Worm (Caenorhabditis elegans) whole organism, young adult: ENCODE data around the gene R02F2.7.

Experiments
- B0261.1 ChIP-seq: sonication (generic microtip); optimal IDR thresholded peaks from 2 replicates; lab custom pipeline; 2016; ENCODE audit warnings: mild to moderate bottlenecking, missing genetic modification characterization, moderate library complexity, missing compliant biosample characterization
- B0336.3 ChIP-seq: fragments of 200-800 bp; sonication (Bioruptor generic); IDR thresholded peaks from 2 replicates; pipeline ENCODE4 v1.3.6; 2022; ENCODE audit warnings: missing genetic modification characterization, missing compliant biosample characterization
- C17E4.6 ChIP-seq: fragments of 200-800 bp; sonication (Bioruptor generic); IDR thresholded peaks from 2 replicates; pipeline ENCODE4 v1.3.6; 2022; ENCODE audit warnings: missing genetic modification reagents, missing genetic modification characterization, missing compliant biosample characterization
- F33H1.4 ChIP-seq: fragments of 200-800 bp; sonication (Bioruptor generic); IDR thresholded peaks from 2 replicates; pipeline ENCODE4 v1.3.6; 2022; ENCODE audit warnings: missing genetic modification reagents, missing genetic modification characterization, missing compliant biosample characterization
- F39B2.1 ChIP-seq: fragments of 200-800 bp; sonication (Bioruptor generic); IDR thresholded peaks from 2 replicates; pipeline ENCODE4 v1.3.6; 2022; ENCODE audit warnings: missing genetic modification reagents, missing genetic modification characterization, missing compliant biosample characterization
- F49E8.2 ChIP-seq: sonication (generic microtip); optimal IDR thresholded peaks from 3 replicates; lab custom pipeline; 2017; ENCODE audit warnings: missing genetic modification characterization, mild to moderate bottlenecking, missing compliant biosample characterization, antibody characterized with exemption, moderate library complexity; ENCODE audit not compliant: insufficient read depth
- F57A8.1 ChIP-seq: fragments of 200-800 bp; sonication (Bioruptor generic); optimal IDR thresholded peaks from 2 replicates; lab custom pipeline; 2018; ENCODE audit warnings: mild to moderate bottlenecking, missing genetic modification characterization, moderate library complexity, missing compliant biosample characterization
- K11D2.4 ChIP-seq: fragments of 200-800 bp; sonication (Bioruptor generic); IDR thresholded peaks from 2 replicates; pipeline ENCODE4 v1.3.6; 2022; ENCODE audit warnings: missing genetic modification reagents, missing genetic modification characterization, missing compliant biosample characterization
- Y53G8AR.9 ChIP-seq: fragments of 200-800 bp; sonication (Bioruptor generic); conservative IDR thresholded peaks from 2 replicates; pipeline ENCODE4 v1.3.6; 2022; ENCODE audit warnings: missing genetic modification reagents, missing genetic modification characterization, missing compliant biosample characterization
- Y56A3A.18 ChIP-seq: fragments of 200-800 bp; sonication (Bioruptor generic); IDR thresholded peaks from 2 replicates; pipeline ENCODE4 v1.3.6; 2022; ENCODE audit warnings: missing genetic modification reagents, missing genetic modification characterization, missing compliant biosample characterization
- Y79H2A.3 ChIP-seq: fragments of 200-800 bp; sonication (Bioruptor generic); conservative IDR thresholded peaks from 2 replicates; pipeline ENCODE4 v1.3.6; 2022; ENCODE audit warnings: missing genetic modification reagents, missing genetic modification characterization, missing compliant biosample characterization
- ZK185.1 ChIP-seq: sonication (generic microtip); optimal IDR thresholded peaks from 2 replicates; lab custom pipeline; 2016; ENCODE audit warnings: mild to moderate bottlenecking, missing genetic modification characterization, missing compliant biosample characterization; ENCODE audit not compliant: poor library complexity, severe bottlenecking
- ama-1 ChIP-seq, 3 experiments: fragments of 150-350 bp in 1 of 3; sonication (generic microtip) in 2 of 3; optimal IDR thresholded peaks; 2 replicates each; lab custom pipeline; 2014 to 2018; ENCODE audit warnings: missing biosample characterization in 2 of 3, missing genetic modification characterization in 2 of 3, missing genetic modification reagents in 2 of 3
- aptf-3 ChIP-seq: fragments of 200-800 bp; sonication (Bioruptor generic); IDR thresholded peaks from 2 replicates; pipeline ENCODE4 v1.3.6; 2022; ENCODE audit warnings: missing genetic modification characterization, missing compliant biosample characterization
- attf-5 ChIP-seq: fragments of 200-800 bp; sonication (Bioruptor generic); optimal IDR thresholded peaks from 2 replicates; lab custom pipeline; 2018; ENCODE audit warnings: mild to moderate bottlenecking, missing genetic modification characterization, missing compliant biosample characterization
- ceh-100 ChIP-seq: fragments of 200-800 bp; sonication (Bioruptor generic); IDR thresholded peaks from 2 replicates; pipeline ENCODE4 v1.3.6; 2022; ENCODE audit warnings: missing genetic modification reagents, missing genetic modification characterization, missing compliant biosample characterization
- ceh-40 ChIP-seq: fragments of 200-800 bp; sonication (Bioruptor generic); IDR thresholded peaks from 2 replicates; pipeline ENCODE4 v1.3.6; 2022; ENCODE audit warnings: missing genetic modification characterization, missing compliant biosample characterization
- ceh-58 ChIP-seq: fragments of 200-800 bp; sonication (Bioruptor generic); IDR thresholded peaks from 2 replicates; pipeline ENCODE4 v1.3.6; 2022; ENCODE audit warnings: missing genetic modification characterization, missing compliant biosample characterization
- ceh-79 ChIP-seq: sonication (generic microtip); optimal IDR thresholded peaks from 2 replicates; lab custom pipeline; 2017; ENCODE audit warnings: mild to moderate bottlenecking, missing genetic modification characterization, missing compliant biosample characterization
- chd-7 ChIP-seq: sonication (generic microtip); optimal IDR thresholded peaks from 2 replicates; lab custom pipeline; 2016; ENCODE audit warnings: mild to moderate bottlenecking, missing genetic modification characterization, moderate library complexity, missing compliant biosample characterization
- die-1 ChIP-seq: sonication (generic microtip); optimal IDR thresholded peaks from 2 replicates; lab custom pipeline; 2016; ENCODE audit warnings: missing genotype, mild to moderate bottlenecking, missing genetic modification characterization, missing compliant biosample characterization
- efl-1 ChIP-seq: fragments of 150-350 bp; optimal IDR thresholded peaks from 2 replicates; lab custom pipeline; 2014; ENCODE audit warnings: missing biosample characterization, missing genetic modification reagents, missing genetic modification characterization
- egl-44 ChIP-seq: fragments of 200-800 bp; sonication (Bioruptor generic); IDR thresholded peaks from 2 replicates; pipeline ENCODE4 v1.3.6; 2022; ENCODE audit warnings: missing genetic modification reagents, missing genetic modification characterization, missing compliant biosample characterization
- egrh-3 ChIP-seq: fragments of 200-800 bp; sonication (Bioruptor generic); IDR thresholded peaks from 2 replicates; pipeline ENCODE4 v1.3.6; 2022; ENCODE audit warnings: missing genetic modification reagents, missing genetic modification characterization, missing compliant biosample characterization
- fkh-3 ChIP-seq: sonication (generic microtip); optimal IDR thresholded peaks from 2 replicates; lab custom pipeline; 2016; ENCODE audit warnings: mild to moderate bottlenecking, missing genetic modification characterization, missing compliant biosample characterization
- him-1 ChIP-seq: sonication (generic microtip); optimal IDR thresholded peaks from 2 replicates; lab custom pipeline; 2016; ENCODE audit warnings: missing genotype, missing genetic modification reagents, missing genetic modification characterization, missing compliant biosample characterization
- hlh-12 ChIP-seq: sonication (generic microtip); optimal IDR thresholded peaks from 2 replicates; lab custom pipeline; 2016; ENCODE audit warnings: missing genetic modification characterization, missing compliant biosample characterization
- hrde-1 ChIP-seq: sonication (generic microtip); optimal IDR thresholded peaks from 2 replicates; lab custom pipeline; 2016; ENCODE audit warnings: missing genetic modification characterization, mild to moderate bottlenecking, missing compliant biosample characterization, moderate library complexity, missing genotype, missing genetic modification reagents, borderline replicate concordance
- lin-35 ChIP-seq, 3 experiments: fragments of 150-350 bp in 2 of 3; sonication (generic microtip) in 1 of 3; optimal IDR thresholded peaks; 2 replicates each; lab custom pipeline; 2014 to 2018; ENCODE audit warnings: missing biosample characterization in 3 of 3, missing genetic modification characterization in 3 of 3, missing genetic modification reagents in 3 of 3
- lin-40 ChIP-seq: sonication (generic microtip); optimal IDR thresholded peaks from 2 replicates; lab custom pipeline; 2016; ENCODE audit warnings: missing genetic modification characterization, mild to moderate bottlenecking, missing compliant biosample characterization, missing genotype, missing genetic modification reagents
- lin-54 ChIP-seq: fragments of 200-800 bp; sonication (Bioruptor generic); optimal IDR thresholded peaks from 2 replicates; lab custom pipeline; 2018; ENCODE audit warnings: mild to moderate bottlenecking, missing genetic modification characterization, missing compliant biosample characterization
- lir-1 ChIP-seq: fragments of 200-800 bp; sonication (Bioruptor generic); conservative IDR thresholded peaks from 2 replicates; pipeline ENCODE4 v1.3.6; 2022; ENCODE audit warnings: missing genetic modification reagents, missing genetic modification characterization, missing compliant biosample characterization
- madf-3 ChIP-seq: fragments of 200-800 bp; sonication (Bioruptor generic); IDR thresholded peaks from 2 replicates; pipeline ENCODE4 v1.3.6; 2022; ENCODE audit warnings: missing genetic modification reagents, missing genetic modification characterization, missing compliant biosample characterization
- mcd-1 ChIP-seq: fragments of 200-800 bp; sonication (Bioruptor generic); IDR thresholded peaks from 2 replicates; pipeline ENCODE4 v1.3.6; 2022; ENCODE audit warnings: missing genetic modification reagents, missing genetic modification characterization, missing compliant biosample characterization
- mel-28 ChIP-seq: sonication (generic microtip); optimal IDR thresholded peaks from 2 replicates; lab custom pipeline; 2016; ENCODE audit warnings: borderline replicate concordance, mild to moderate bottlenecking, missing genetic modification characterization, missing compliant biosample characterization
- nhr-120 ChIP-seq: fragments of 200-800 bp; sonication (Bioruptor generic); IDR thresholded peaks from 2 replicates; pipeline ENCODE4 v1.3.6; 2022; ENCODE audit warnings: missing genetic modification characterization, missing compliant biosample characterization
- nhr-27 ChIP-seq: fragments of 200-800 bp; sonication (Bioruptor generic); optimal IDR thresholded peaks from 2 replicates; lab custom pipeline; 2018; ENCODE audit warnings: mild to moderate bottlenecking, missing genetic modification characterization, moderate library complexity, missing compliant biosample characterization
- nhr-90 ChIP-seq: sonication (generic microtip); optimal IDR thresholded peaks from 2 replicates; lab custom pipeline; 2016; ENCODE audit warnings: missing genotype, mild to moderate bottlenecking, missing genetic modification characterization, missing compliant biosample characterization
- pbrm-1 ChIP-seq: fragments of 200-800 bp; sonication (Bioruptor generic); IDR thresholded peaks from 2 replicates; pipeline ENCODE4 v1.3.6; 2022; ENCODE audit warnings: missing genetic modification reagents, missing genetic modification characterization, missing compliant biosample characterization
- pha-4 ChIP-seq: fragments of 150-350 bp; sonication (generic microtip); optimal IDR thresholded peaks from 2 replicates; lab custom pipeline; 2014; ENCODE audit warnings: missing biosample characterization, missing genetic modification reagents, missing genetic modification characterization
- repo-1 ChIP-seq: sonication (generic microtip); optimal IDR thresholded peaks from 2 replicates; lab custom pipeline; 2017; ENCODE audit warnings: mild to moderate bottlenecking, missing genetic modification characterization, missing compliant biosample characterization
- sea-2 ChIP-seq: fragments of 200-800 bp; sonication (Bioruptor generic); IDR thresholded peaks from 2 replicates; pipeline ENCODE4 v1.3.6; 2022; ENCODE audit warnings: missing genetic modification characterization, missing compliant biosample characterization
- sptf-2 ChIP-seq: fragments of 200-800 bp; sonication (Bioruptor generic); optimal IDR thresholded peaks from 2 replicates; lab custom pipeline; 2018; ENCODE audit warnings: mild to moderate bottlenecking, missing genetic modification characterization, missing compliant biosample characterization
- tbp1 ChIP-seq: fragments of 200-800 bp; sonication (Bioruptor generic); optimal IDR thresholded peaks from 2 replicates; lab custom pipeline; 2018; ENCODE audit warnings: mild to moderate bottlenecking, missing genetic modification characterization, missing compliant biosample characterization
- zim-3 ChIP-seq: sonication (generic microtip); optimal IDR thresholded peaks from 2 replicates; lab custom pipeline; 2017; ENCODE audit warnings: mild to moderate bottlenecking, missing genetic modification characterization, moderate library complexity, missing compliant biosample characterization
- ztf-18 ChIP-seq: sonication (generic microtip); optimal IDR thresholded peaks from 2 replicates; lab custom pipeline; 2016; ENCODE audit warnings: missing genotype, mild to moderate bottlenecking, missing genetic modification characterization, missing compliant biosample characterization
- ztf-28 ChIP-seq: fragments of 200-800 bp; sonication (Bioruptor generic); IDR thresholded peaks from 2 replicates; pipeline ENCODE4 v1.3.6; 2022; ENCODE audit warnings: missing genetic modification reagents, missing genetic modification characterization, missing compliant biosample characterization

R02F2.7 gene

DNA sequence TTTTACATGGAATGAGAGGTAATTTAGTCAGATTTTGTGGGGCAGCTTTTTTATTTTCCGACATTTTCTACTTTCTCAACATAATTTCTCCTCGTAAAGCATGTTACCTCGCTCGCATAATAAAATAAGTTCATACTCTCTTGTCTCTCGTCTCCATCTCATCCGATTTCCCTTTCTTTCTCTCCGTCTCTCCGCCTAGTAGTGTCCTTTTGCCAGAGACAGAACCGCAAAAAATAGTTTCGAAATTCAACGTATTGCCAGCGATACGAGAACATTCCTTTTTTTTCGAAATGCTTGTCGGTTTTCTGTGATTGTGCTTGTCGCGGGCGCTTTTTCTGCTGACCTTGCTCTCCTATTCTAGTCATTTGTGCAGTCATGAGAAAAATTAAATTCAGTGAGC is 20.6 kb upstream of the R02F2.7 start (continued):
- TF ChIP-seq F49E8.2 (tag; lab: Kevin White, UChicago): no peak
- TF ChIP-seq lin-40 (tag; lab: Kevin White, UChicago): peak; percentile 23

- no peak for TF ChIP-seq C17E4.6
- TF ChIP-seq die-1: no peak
- no peak for TF ChIP-seq nhr-120 (GFP tag; lab: Robert Waterston, UW)
- no peak for TF ChIP-seq zim-3 (tag; lab: Kevin White, UChicago)
- TF ChIP-seq sea-2 (GFP tag; lab: Robert Waterston, UW): no peak
- TF ChIP-seq pha-4 (tag; lab: Kevin White, UChicago): no peak
- TF ChIP-seq him-1 (tag; lab: Kevin White, UChicago): peak; percentile 56
- no peak for TF ChIP-seq ztf-28 (GFP tag; lab: Robert Waterston, UW)
- no peak for TF ChIP-seq ZK185.1 (tag; lab: Kevin White, UChicago)
- no peak for TF ChIP-seq madf-3 (GFP tag; lab: Robert Waterston, UW)
- TF ChIP-seq lin-54: peak; percentile 82
- TF ChIP-seq pbrm-1: 0 out of 2 replicates have a peak, but pooled peaks have one; percentile 23
- TF ChIP-seq F33H1.4 (GFP tag; lab: Robert Waterston, UW): peak; percentile 55; the same call in 1 of the 2 replicates
- TF ChIP-seq aptf-3 (GFP tag; lab: Robert Waterston, UW): no peak
- TF ChIP-seq K11D2.4 (GFP tag; lab: Robert Waterston, UW): no peak
- no peak for TF ChIP-seq Y53G8AR.9 (GFP tag; lab: Robert Waterston, UW)
- TF ChIP-seq tbp1 (GFP tag; lab: Kevin White, UChicago): no peak
- TF ChIP-seq sptf-2 (GFP tag; lab: Kevin White, UChicago): no peak
- TF ChIP-seq Y79H2A.3 (GFP tag; lab: Robert Waterston, UW): 0 out of 2 replicates have a peak, but pooled peaks have one; percentile 10
- TF ChIP-seq chd-7 (tag; lab: Kevin White, UChicago): no peak
- TF ChIP-seq ceh-58 (GFP tag; lab: Robert Waterston, UW): no peak
- TF ChIP-seq B0261.1 (tag; lab: Kevin White, UChicago): no peak
- no peak for TF ChIP-seq mel-28
- TF ChIP-seq hrde-1 (tag; lab: Kevin White, UChicago): no peak
- no peak for TF ChIP-seq nhr-27 (tag; lab: Kevin White, UChicago)
- TF ChIP-seq ama-1 (optimal IDR thresholded peaks at IDR 0.05; lab: Kevin White, UChicago): no peak
- TF ChIP-seq ama-1 (GFP tag; optimal IDR thresholded peaks at IDR 0.05; lab: Kevin White, UChicago): no peak
- TF ChIP-seq F57A8.1 (GFP tag; lab: Kevin White, UChicago): no peak
- no peak for TF ChIP-seq ztf-18 (tag; lab: Kevin White, UChicago)
- TF ChIP-seq lir-1 (GFP tag; lab: Robert Waterston, UW): no peak
- TF ChIP-seq B0336.3 (GFP tag; lab: Robert Waterston, UW): no peak
- TF ChIP-seq nhr-90 (tag; lab: Kevin White, UChicago): no peak
- TF ChIP-seq ceh-100 (GFP tag; lab: Robert Waterston, UW): peak; percentile 19; the same call in 1 of the 2 replicates
- TF ChIP-seq ceh-79 (tag; lab: Kevin White, UChicago): no peak
- TF ChIP-seq lin-35 (GFP tag; optimal IDR thresholded peaks at IDR 0.05; lab: Kevin White, UChicago): peak in 1 of 3 experiments; percentile 36
- TF ChIP-seq egrh-3 (GFP tag; lab: Robert Waterston, UW): no peak
- TF ChIP-seq mcd-1 (GFP tag; lab: Robert Waterston, UW): no peak
- TF ChIP-seq hlh-12: no peak
- TF ChIP-seq ceh-40 (GFP tag; lab: Robert Waterston, UW): no peak
- TF ChIP-seq Y56A3A.18 (GFP tag; lab: Robert Waterston, UW): no peak
- no peak for TF ChIP-seq fkh-3 (tag; lab: Kevin White, UChicago)
- TF ChIP-seq egl-44 (GFP tag; lab: Robert Waterston, UW): no peak
- no peak for TF ChIP-seq attf-5
- peak; percentile 72 for TF ChIP-seq efl-1 (GFP tag; lab: Kevin White, UChicago)
- no peak for TF ChIP-seq F39B2.1 (GFP tag; lab: Robert Waterston, UW)
- TF ChIP-seq repo-1 (tag; lab: Kevin White, UChicago): no peak
Observed at ce11 chrIII:5503669-5504068, 20.1 kb upstream of the R02F2.7 start.
